Fruit fly (Drosophila melanogaster) whole organism, embryonic: ENCODE data around the gene CG5157.

Experiments
- CG10274 ChIP-seq: fragments of 200-800 bp; sonication (Bioruptor generic); optimal IDR thresholded peaks from 3 replicates; lab custom pipeline; 2017; ENCODE audit warnings: missing biosample characterization, mild to moderate bottlenecking, missing genetic modification characterization
- CG10431 ChIP-seq: fragments of 200-800 bp; sonication (Bioruptor generic); optimal IDR thresholded peaks from 3 replicates; lab custom pipeline; 2018; ENCODE audit warnings: missing biosample characterization, mild to moderate bottlenecking, missing genetic modification characterization
- CG10959 ChIP-seq: fragments of 200-800 bp; sonication (Bioruptor generic); IDR thresholded peaks from 2 replicates; pipeline ENCODE4 v1.3.6; 2022; ENCODE audit warnings: missing biosample characterization, missing genetic modification characterization
- CG10979 ChIP-seq: fragments of 200-800 bp; sonication (Bioruptor generic); optimal IDR thresholded peaks from 2 replicates; lab custom pipeline; 2018; ENCODE audit warnings: missing biosample characterization, mild to moderate bottlenecking, missing genetic modification characterization, moderate library complexity
- CG11696 ChIP-seq: fragments of 200-800 bp; sonication (Bioruptor generic); IDR thresholded peaks from 2 replicates; pipeline ENCODE4 v1.3.6; 2022; ENCODE audit warnings: missing biosample characterization, missing genetic modification characterization
- CG11723 ChIP-seq: fragments of 200-800 bp; sonication (Bioruptor generic); optimal IDR thresholded peaks from 2 replicates; lab custom pipeline; 2017; ENCODE audit warnings: missing biosample characterization, mild to moderate bottlenecking, missing genetic modification characterization
- CG13894 ChIP-seq: fragments of 200-800 bp; sonication (Bioruptor generic); optimal IDR thresholded peaks from 3 replicates; lab custom pipeline; 2018; ENCODE audit warnings: missing biosample characterization, mild to moderate bottlenecking, missing genetic modification characterization, moderate library complexity
- CG14710 ChIP-seq: fragments of 200-800 bp; sonication (Bioruptor generic); optimal IDR thresholded peaks from 3 replicates; lab custom pipeline; 2019; ENCODE audit warnings: missing biosample characterization, mild to moderate bottlenecking, missing genetic modification characterization, moderate library complexity
- CG17912 ChIP-seq: fragments of 200-800 bp; sonication (Bioruptor generic); optimal IDR thresholded peaks from 2 replicates; lab custom pipeline; 2018; ENCODE audit warnings: missing biosample characterization, mild to moderate bottlenecking, missing genetic modification characterization
- CG1832 ChIP-seq: fragments of 200-800 bp; sonication (Bioruptor generic); optimal IDR thresholded peaks from 2 replicates; lab custom pipeline; 2017; ENCODE audit warnings: missing biosample characterization, mild to moderate bottlenecking, missing genetic modification characterization, inconsistent platforms
- CG2199 ChIP-seq: fragments of 200-800 bp; sonication (Bioruptor generic); IDR thresholded peaks from 3 replicates; pipeline ENCODE4 v1.3.6; 2022; ENCODE audit warnings: missing biosample characterization, missing genetic modification characterization
- CG3163 ChIP-seq: fragments of 200-800 bp; sonication (Bioruptor generic); optimal IDR thresholded peaks from 3 replicates; lab custom pipeline; 2016; ENCODE audit warnings: missing biosample characterization, missing genetic modification characterization
- CG6683 ChIP-seq: fragments of 200-800 bp; sonication (Bioruptor generic); optimal IDR thresholded peaks from 2 replicates; lab custom pipeline; 2017; ENCODE audit warnings: missing biosample characterization, mild to moderate bottlenecking, missing genetic modification characterization, missing genetic modification reagents
- CG6791 ChIP-seq: fragments of 200-800 bp; sonication (Bioruptor generic); IDR thresholded peaks from 3 replicates; pipeline ENCODE4 v1.3.6; 2022; ENCODE audit warnings: missing biosample characterization, missing genetic modification characterization; ENCODE audit not compliant: partially characterized antibody
- CG7271 ChIP-seq: fragments of 200-800 bp; sonication (Bioruptor generic); optimal IDR thresholded peaks from 2 replicates; lab custom pipeline; 2018; ENCODE audit warnings: missing biosample characterization, mild to moderate bottlenecking, missing genetic modification characterization, moderate library complexity
- CG7839 ChIP-seq: fragments of 200-800 bp; sonication (Bioruptor generic); optimal IDR thresholded peaks from 3 replicates; lab custom pipeline; 2018; ENCODE audit warnings: missing biosample characterization, mild to moderate bottlenecking, missing genetic modification characterization, moderate library complexity
- CG8944 ChIP-seq: fragments of 200-800 bp; sonication (Bioruptor generic); optimal IDR thresholded peaks from 3 replicates; lab custom pipeline; 2016; ENCODE audit warnings: missing biosample characterization, missing genetic modification characterization
- CG9817 ChIP-seq: fragments of 200-800 bp; sonication (Bioruptor generic); optimal IDR thresholded peaks from 2 replicates; lab custom pipeline; 2018; ENCODE audit warnings: missing biosample characterization, mild to moderate bottlenecking, missing genetic modification characterization, moderate library complexity
- CkIIα-i1 ChIP-seq: fragments of 200-800 bp; sonication (Bioruptor generic); IDR thresholded peaks from 2 replicates; pipeline ENCODE4 v1.3.6; 2022; ENCODE audit warnings: missing biosample characterization, missing genetic modification characterization
- D19A ChIP-seq: fragments of 200-800 bp; optimal IDR thresholded peaks from 3 replicates; lab custom pipeline; 2019; ENCODE audit warnings: missing biosample characterization, mild to moderate bottlenecking, missing genetic modification characterization, moderate library complexity
- Elba2 ChIP-seq: fragments of 200-800 bp; sonication (Bioruptor generic); optimal IDR thresholded peaks from 3 replicates; lab custom pipeline; 2016; ENCODE audit warnings: missing biosample characterization, missing genetic modification characterization
- Hr3 ChIP-seq: fragments of 200-800 bp; sonication (Bioruptor generic); optimal IDR thresholded peaks from 3 replicates; lab custom pipeline; 2016; ENCODE audit warnings: missing biosample characterization, missing genetic modification characterization
- Mrtf ChIP-seq: fragments of 200-800 bp; sonication (Bioruptor generic); IDR thresholded peaks from 3 replicates; pipeline ENCODE4 v1.3.6; 2022; ENCODE audit warnings: missing biosample characterization, missing genetic modification characterization
- NC2α ChIP-seq: fragments of 200-800 bp; sonication (Bioruptor generic); optimal IDR thresholded peaks from 2 replicates; lab custom pipeline; 2016; ENCODE audit warnings: missing biosample characterization, missing genetic modification characterization
- Pdp1 ChIP-seq, 2 experiments: fragments of 200-800 bp; sonication (Bioruptor generic); optimal IDR thresholded peaks; 3 replicates each; lab custom pipeline; 2016; ENCODE audit warnings: missing biosample characterization in 2 of 2, missing genetic modification characterization in 2 of 2, mild to moderate bottlenecking in 1 of 2, moderate library complexity in 1 of 2
- Side ChIP-seq: fragments of 200-800 bp; sonication (Bioruptor generic); optimal IDR thresholded peaks from 2 replicates; lab custom pipeline; 2016; ENCODE audit warnings: missing biosample characterization, missing genetic modification characterization
- Sin3A ChIP-seq: fragments of >200 bp; optimal IDR thresholded peaks from 2 replicates; lab custom pipeline; 2018
- Sox100B ChIP-seq: fragments of 200-800 bp; sonication (Bioruptor generic); optimal IDR thresholded peaks from 3 replicates; lab custom pipeline; 2018; ENCODE audit warnings: missing biosample characterization, mild to moderate bottlenecking, missing genetic modification characterization
- Xrp1 ChIP-seq: fragments of 200-800 bp; sonication (Bioruptor generic); IDR thresholded peaks from 2 replicates; pipeline ENCODE4 v1.3.6; 2022; ENCODE audit warnings: missing biosample characterization, missing genetic modification characterization
- ase ChIP-seq: fragments of 200-800 bp; sonication (Bioruptor generic); IDR thresholded peaks from 3 replicates; pipeline ENCODE4 v1.3.6; 2022; ENCODE audit warnings: missing biosample characterization, missing genetic modification characterization
- ato ChIP-seq: fragments of 200-800 bp; sonication (Bioruptor generic); IDR thresholded peaks from 2 replicates; pipeline ENCODE4 v1.3.6; 2022; ENCODE audit warnings: missing biosample characterization, missing genetic modification characterization; ENCODE audit not compliant: partially characterized antibody
- cas ChIP-seq: fragments of 200-800 bp; sonication (Bioruptor generic); IDR thresholded peaks from 2 replicates; pipeline ENCODE4 v1.3.6; 2022; ENCODE audit warnings: missing biosample characterization, missing genetic modification characterization
- crp ChIP-seq, 2 experiments: fragments of 200-800 bp; sonication (Bioruptor generic); optimal IDR thresholded peaks; 2 replicates in 1 of 2; 3 replicates in 1 of 2; lab custom pipeline; 2017; ENCODE audit warnings: missing biosample characterization in 2 of 2, missing genetic modification characterization in 2 of 2, mild to moderate bottlenecking in 1 of 2, moderate library complexity in 1 of 2
- danr ChIP-seq: fragments of 200-800 bp; sonication (Bioruptor generic); IDR thresholded peaks from 2 replicates; pipeline ENCODE4 v1.3.6; 2022; ENCODE audit warnings: missing biosample characterization, missing genetic modification characterization
- dpn ChIP-seq, 2 experiments: fragments of 200-800 bp; sonication (Bioruptor generic); optimal IDR thresholded peaks; 3 replicates each; lab custom pipeline; 2016; ENCODE audit warnings: missing biosample characterization in 2 of 2, missing genetic modification characterization in 2 of 2
- esg ChIP-seq: fragments of 200-800 bp; sonication (Bioruptor generic); conservative IDR thresholded peaks from 2 replicates; pipeline ENCODE4 v1.3.6; 2022; ENCODE audit warnings: missing biosample characterization, missing genetic modification characterization
- eve ChIP-seq, 2 experiments: fragments of >200 bp; optimal IDR thresholded peaks; 2 replicates each; lab custom pipeline; 2017; ENCODE audit warnings: missing biosample characterization in 2 of 2, missing genetic modification characterization in 2 of 2
- eyg ChIP-seq: fragments of 200-800 bp; sonication (Bioruptor generic); optimal IDR thresholded peaks from 3 replicates; lab custom pipeline; 2016; ENCODE audit warnings: missing biosample characterization, missing genetic modification characterization
- gcm ChIP-seq: fragments of 200-800 bp; sonication (Bioruptor generic); optimal IDR thresholded peaks from 2 replicates; lab custom pipeline; 2019; ENCODE audit warnings: missing biosample characterization, mild to moderate bottlenecking, missing genetic modification characterization, moderate library complexity
- gro ChIP-seq: fragments of 200-800 bp; sonication (Bioruptor generic); optimal IDR thresholded peaks from 2 replicates; lab custom pipeline; 2016; ENCODE audit warnings: missing biosample characterization, missing genetic modification characterization
- gt ChIP-seq: fragments of 200-800 bp; sonication (Bioruptor generic); IDR thresholded peaks from 2 replicates; pipeline ENCODE4 v1.3.6; 2022; ENCODE audit warnings: missing biosample characterization, missing genetic modification characterization
- jumu ChIP-seq: fragments of 200-800 bp; sonication (Bioruptor generic); optimal IDR thresholded peaks from 3 replicates; lab custom pipeline; 2016; ENCODE audit warnings: missing biosample characterization, missing genetic modification characterization
- kah ChIP-seq: fragments of 200-800 bp; sonication (Bioruptor generic); optimal IDR thresholded peaks from 2 replicates; lab custom pipeline; 2018; ENCODE audit warnings: missing biosample characterization, mild to moderate bottlenecking, missing genetic modification characterization
- nerfin-2 ChIP-seq: fragments of 200-800 bp; sonication (Bioruptor generic); IDR thresholded peaks from 2 replicates; pipeline ENCODE4 v1.3.6; 2022; ENCODE audit warnings: missing biosample characterization, missing genetic modification characterization; ENCODE audit not compliant: partially characterized antibody
- nom ChIP-seq: fragments of 200-800 bp; sonication (Bioruptor generic); optimal IDR thresholded peaks from 2 replicates; lab custom pipeline; 2017; ENCODE audit warnings: missing biosample characterization, missing genetic modification characterization, mild to moderate bottlenecking, moderate library complexity, missing genetic modification reagents
- psq ChIP-seq: fragments of 200-800 bp; sonication (Bioruptor generic); optimal IDR thresholded peaks from 2 replicates; lab custom pipeline; 2017; ENCODE audit warnings: missing biosample characterization, missing genetic modification characterization
- schlank ChIP-seq: fragments of 200-800 bp; sonication (Bioruptor generic); optimal IDR thresholded peaks from 2 replicates; lab custom pipeline; 2018; ENCODE audit warnings: missing biosample characterization, mild to moderate bottlenecking, missing genetic modification characterization
- sens ChIP-seq: fragments of 200-800 bp; sonication (Bioruptor generic); peaks from one replicate; lab custom pipeline; 2016; ENCODE audit warnings: missing biosample characterization, missing genetic modification characterization
- tap ChIP-seq: fragments of 200-800 bp; optimal IDR thresholded peaks from 3 replicates; lab custom pipeline; 2019; ENCODE audit warnings: missing biosample characterization, mild to moderate bottlenecking, missing genetic modification characterization, moderate library complexity
- tll ChIP-seq, 2 experiments: fragments of 200-800 bp in 1 of 2; fragments of >200 bp in 1 of 2; sonication (Bioruptor generic) in 1 of 2; optimal IDR thresholded peaks; 2 replicates each; lab custom pipeline; 2017 to 2019; ENCODE audit warnings: missing biosample characterization in 2 of 2, missing genetic modification characterization in 2 of 2, mild to moderate bottlenecking in 1 of 2, moderate library complexity in 1 of 2
- trh ChIP-seq: fragments of 200-800 bp; sonication (Bioruptor generic); optimal IDR thresholded peaks from 2 replicates; lab custom pipeline; 2016; ENCODE audit warnings: missing biosample characterization, missing genetic modification characterization
- unc-4 ChIP-seq: fragments of 200-800 bp; sonication (Bioruptor generic); IDR thresholded peaks from 2 replicates; pipeline ENCODE4 v1.3.6; 2022; ENCODE audit warnings: missing biosample characterization, missing genetic modification characterization; ENCODE audit not compliant: partially characterized antibody

CG5157 gene

DNA sequence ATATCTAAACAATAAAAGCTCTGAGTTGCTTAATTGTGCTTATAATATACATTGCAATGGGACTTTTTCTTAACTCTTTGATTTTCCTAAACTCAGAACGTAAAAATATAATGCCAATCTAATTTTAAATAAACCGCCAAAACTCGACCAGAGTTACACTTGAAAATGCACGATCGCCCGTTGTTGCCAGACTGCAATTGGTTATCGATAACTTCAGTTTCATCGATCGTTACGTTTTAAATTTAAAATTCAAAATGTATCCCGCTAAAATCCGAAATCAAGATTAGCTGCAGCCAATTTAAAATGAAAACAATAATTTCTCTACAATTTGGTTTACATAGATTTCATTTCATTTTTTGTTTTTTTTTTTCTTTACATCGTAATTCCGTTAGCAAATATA is 1.5 kb upstream of the CG5157 start (continued):
- TF ChIP-seq Elba2 (GFP tag; lab: Kevin White, UChicago) (no peak), trh (GFP tag; lab: Kevin White, UChicago) (no peak), psq (GFP tag; lab: Kevin White, UChicago) (no peak), CG9817 (tag; lab: Kevin White, UChicago) (no peak), CG3163 (GFP tag; lab: Kevin White, UChicago) (no peak), unc-4 (GFP tag; lab: Robert Waterston, UW) (peak; percentile 37; the same call in 1 of the 2 replicates), ase (GFP tag; lab: Robert Waterston, UW) (no peak), CG10274 (GFP tag; lab: Kevin White, UChicago) (no peak), schlank (tag; lab: Kevin White, UChicago) (no peak), CG1832 (GFP tag; lab: Kevin White, UChicago) (no peak), CkIIα-i1 (GFP tag; lab: Robert Waterston, UW) (no peak), CG17912 (no peak), dpn (GFP tag; optimal IDR thresholded peaks at IDR 0.05; lab: Kevin White, UChicago) (no peak), sens (GFP tag; lab: Kevin White, UChicago) (no peak), nom (GFP tag; lab: Kevin White, UChicago) (no peak), CG10959 (GFP tag; lab: Robert Waterston, UW) (no peak), CG8944 (no peak), CG10431 (GFP tag; lab: Kevin White, UChicago) (no peak), nerfin-2 (GFP tag; lab: Robert Waterston, UW) (no peak), Sox100B (GFP tag; lab: Kevin White, UChicago) (no peak), eyg (no peak), jumu (no peak), Pdp1 (GFP tag; optimal IDR thresholded peaks at IDR 0.05; lab: Kevin White, UChicago) (no peak), D19A (tag; lab: Kevin White, UChicago) (no peak), CG10979 (no peak), CG7271 (tag; lab: Kevin White, UChicago) (no peak), danr (no peak), Xrp1 (no peak), CG11696 (no peak), Mrtf (GFP tag; lab: Robert Waterston, UW) (no peak), kah (GFP tag; lab: Kevin White, UChicago) (no peak), cas (no peak), crp (GFP tag; optimal IDR thresholded peaks at IDR 0.05; lab: Kevin White, UChicago) (no peak), tap (no peak), gt (GFP tag; lab: Robert Waterston, UW) (no peak), Hr3 (GFP tag; lab: Kevin White, UChicago) (no peak), ato (GFP tag; lab: Robert Waterston, UW) (0 out of 2 replicates have a peak, but pooled peaks have one; percentile 28), CG7839 (tag; lab: Kevin White, UChicago) (no peak), esg (GFP tag; lab: Robert Waterston, UW) (no peak), gro (GFP tag; lab: Kevin White, UChicago) (no peak), CG14710 (tag; lab: Kevin White, UChicago) (peak; percentile 57), eve (GFP tag; optimal IDR thresholded peaks at IDR 0.05; lab: Kevin White, UChicago) (no peak), tll (GFP tag; optimal IDR thresholded peaks at IDR 0.05; lab: Kevin White, UChicago) (no peak), Side (GFP tag; lab: Kevin White, UChicago) (no peak), CG2199 (GFP tag; lab: Robert Waterston, UW) (no peak), CG13894 (tag; lab: Kevin White, UChicago) (no peak), CG11723 (GFP tag; lab: Kevin White, UChicago) (no peak), Sin3A (lab: Kevin White, UChicago) (no peak), CG6791 (peak; percentile 46; the same call in 1 of the 3 replicates), gcm (GFP tag; lab: Kevin White, UChicago) (no peak), NC2α (no peak), CG6683 (GFP tag; lab: Kevin White, UChicago) (no peak)
